Fruit fly (Drosophila melanogaster): ENCODE data around the gene CG18231.

Gene CG18231

dm6 chr3L:18620988-18621734 is 13.9 kb downstream of the CG18231 start (continued):
- TF ChIP-seq CG11247 (GFP tag; IDR thresholded peaks at IDR 0.05) (0 out of 2 replicates have a peak, but pooled peaks have one; percentile 37), CG1024 (GFP tag; IDR thresholded peaks at IDR 0.05) (no peak), CG1529 (GFP tag; optimal IDR thresholded peaks at IDR 0.05) (no peak), Six4 (GFP tag; optimal IDR thresholded peaks at IDR 0.05) (no peak), CG10462 (GFP tag; optimal IDR thresholded peaks at IDR 0.05) (no peak), ERR (GFP tag; optimal IDR thresholded peaks at IDR 0.05) (peak; percentile 63), Dll (GFP tag; IDR thresholded peaks at IDR 0.05; ENCODE audit: partially characterized antibody) (peak; percentile 82), E2f1 (GFP tag; IDR thresholded peaks at IDR 0.05) (peak; percentile 59; the same call in 1 of the 2 replicates), CG13287 (GFP tag; IDR thresholded peaks at IDR 0.05; ENCODE audit: partially characterized antibody) (peak; percentile 81), Ets97D (GFP tag; optimal IDR thresholded peaks at IDR 0.05) (peak; percentile 14), wek (GFP tag; optimal IDR thresholded peaks at IDR 0.05) (no peak), pros (GFP tag; optimal IDR thresholded peaks at IDR 0.05) (peak; percentile 82), oc (tag; optimal IDR thresholded peaks at IDR 0.05) (peak; percentile 32), Asciz (GFP tag; optimal IDR thresholded peaks at IDR 0.05) (peak; percentile 26), sqz (GFP tag; optimal IDR thresholded peaks at IDR 0.05) (no peak), CG3726 (GFP tag; IDR thresholded peaks at IDR 0.05) (no peak), CG6272 (GFP tag; IDR thresholded peaks at IDR 0.05) (no peak), psq (GFP tag; optimal IDR thresholded peaks at IDR 0.05) (no peak), ssp (GFP tag; IDR thresholded peaks at IDR 0.05) (peak; percentile 55), sima (GFP tag; optimal IDR thresholded peaks at IDR 0.05) (no peak), D (optimal IDR thresholded peaks at IDR 0.05) (no peak), D (GFP tag; optimal IDR thresholded peaks at IDR 0.05) (peak; percentile 3), tna (GFP tag; IDR thresholded peaks at IDR 0.05; ENCODE audit: partially characterized antibody) (peak; percentile 27; the same call in 1 of the 2 replicates), zen2 (GFP tag; IDR thresholded peaks at IDR 0.05; ENCODE audit: partially characterized antibody) (peak; percentile 42; the same call in 1 of the 3 replicates), CG9932 (GFP tag; IDR thresholded peaks at IDR 0.05) (peak; percentile 89), cas (GFP tag; IDR thresholded peaks at IDR 0.05) (peak; percentile 42; the same call in 1 of the 2 replicates), gem (tag; optimal IDR thresholded peaks at IDR 0.05) (peak; percentile 62), klu (GFP tag; IDR thresholded peaks at IDR 0.05) (no peak), MESR4 (GFP tag; optimal IDR thresholded peaks at IDR 0.05) (no peak), Spps (tag; optimal IDR thresholded peaks at IDR 0.05) (peak; percentile 28), CG34376 (GFP tag; optimal IDR thresholded peaks at IDR 0.05) (peak; percentile 70), cwo (GFP tag; optimal IDR thresholded peaks at IDR 0.05) (peak; percentile 55), Trl (optimal IDR thresholded peaks at IDR 0.05) (peak; percentile 58 to 68), Trl (GFP tag; optimal IDR thresholded peaks at IDR 0.05) (peak; percentile 56), Antp (GFP tag; optimal IDR thresholded peaks at IDR 0.05) (peak; percentile 66), CG4617 (GFP tag; optimal IDR thresholded peaks at IDR 0.05; ENCODE audit: borderline replicate concordance) (no peak), lilli (GFP tag; optimal IDR thresholded peaks at IDR 0.05) (peak; percentile 67), tll (GFP tag; optimal IDR thresholded peaks at IDR 0.05) (peak in 1 of 2 experiments; percentile 19), Ssrp (tag; optimal IDR thresholded peaks at IDR 0.05) (peak; percentile 45), tup (GFP tag; optimal IDR thresholded peaks at IDR 0.05) (peak; percentile 16), gsb-n (tag; optimal IDR thresholded peaks at IDR 0.05) (peak; percentile 56), onecut (GFP tag; IDR thresholded peaks at IDR 0.05) (peak; percentile 49), CG4360 (GFP tag; IDR thresholded peaks at IDR 0.05) (peak; percentile 81; the same call in 1 of the 2 replicates), CG14050 (GFP tag; IDR thresholded peaks at IDR 0.05) (no peak), slp2 (GFP tag; optimal IDR thresholded peaks at IDR 0.05) (peak; percentile 13), phol (tag; optimal IDR thresholded peaks at IDR 0.05) (peak; percentile 47), chinmo (GFP tag; IDR thresholded peaks at IDR 0.05; ENCODE audit: partially characterized antibody) (peak; percentile 79; the same call in 3 of the 4 replicates), Aef1 (GFP tag; IDR thresholded peaks at IDR 0.05) (0 out of 3 replicates have a peak, but pooled peaks have one; percentile 12), Mes4 (GFP tag; optimal IDR thresholded peaks at IDR 0.05) (no peak)
